Fruit fly (Drosophila melanogaster): Measurements from ENCODE around the gene Polr3D.

Gene Polr3D

dm6 chr3L:18062959-18063510 lies 46.3 kb downstream of the Polr3D start (continued):
- TF ChIP-seq Opbp (GFP tag; IDR thresholded peaks at IDR 0.05; ENCODE audit: partially characterized antibody) (no peak), lmd (GFP tag; IDR thresholded peaks at IDR 0.05) (no peak; the same call in 1 of the 2 replicates), Asciz (GFP tag; optimal IDR thresholded peaks at IDR 0.05) (peak; percentile 0), CG11398 (GFP tag; optimal IDR thresholded peaks at IDR 0.05) (no peak), Stat92E (GFP tag; optimal IDR thresholded peaks at IDR 0.05) (no peak), tup (GFP tag; optimal IDR thresholded peaks at IDR 0.05) (no peak), CG15696 (tag; optimal IDR thresholded peaks at IDR 0.05) (no peak), Hmr (GFP tag; optimal IDR thresholded peaks at IDR 0.05) (no peak), CG8765 (GFP tag; IDR thresholded peaks at IDR 0.05) (no peak), Hsf (GFP tag; optimal IDR thresholded peaks at IDR 0.05) (no peak), CG12219 (GFP tag; optimal IDR thresholded peaks at IDR 0.05) (no peak), bigmax (GFP tag; optimal IDR thresholded peaks at IDR 0.05) (no peak), CG3995 (GFP tag; optimal IDR thresholded peaks at IDR 0.05) (no peak), CG33557 (GFP tag; optimal IDR thresholded peaks at IDR 0.05) (peak; percentile 28), rib (GFP tag; IDR thresholded peaks at IDR 0.05) (peak; percentile 65), sd (tag; optimal IDR thresholded peaks at IDR 0.05) (no peak), Dip3 (GFP tag; optimal IDR thresholded peaks at IDR 0.05) (no peak), CG17612 (GFP tag; IDR thresholded peaks at IDR 0.05) (no peak), Adf1 (GFP tag; IDR thresholded peaks at IDR 0.05) (peak; percentile 39; the same call in 1 of the 2 replicates), CG14860 (GFP tag; IDR thresholded peaks at IDR 0.05; ENCODE audit: partially characterized antibody) (no peak), CG7963 (GFP tag; IDR thresholded peaks at IDR 0.05; ENCODE audit: partially characterized antibody) (no peak), CG17829 (tag; optimal IDR thresholded peaks at IDR 0.05) (peak; percentile 28), gro (GFP tag; optimal IDR thresholded peaks at IDR 0.05) (no peak), CG10209 (GFP tag; optimal IDR thresholded peaks at IDR 0.05) (no peak), nmo (GFP tag; optimal IDR thresholded peaks at IDR 0.05) (peak; percentile 45), wdn (GFP tag; IDR thresholded peaks at IDR 0.05) (no peak), fru (optimal IDR thresholded peaks at IDR 0.05) (no peak), CG3065 (GFP tag; optimal IDR thresholded peaks at IDR 0.05) (no peak), pho (GFP tag; optimal IDR thresholded peaks at IDR 0.05) (no peak), sr (GFP tag; IDR thresholded peaks at IDR 0.05) (no peak), pfk (GFP tag; optimal IDR thresholded peaks at IDR 0.05) (no peak), Ssrp (tag; optimal IDR thresholded peaks at IDR 0.05) (no peak), CG11247 (GFP tag; IDR thresholded peaks at IDR 0.05) (no peak), zfh1 (GFP tag; IDR thresholded peaks at IDR 0.05) (no peak), cas (GFP tag; IDR thresholded peaks at IDR 0.05) (no peak), CG10543 (GFP tag; optimal IDR thresholded peaks at IDR 0.05) (no peak), Chrac-16 (GFP tag; optimal IDR thresholded peaks at IDR 0.05) (no peak), Optix (GFP tag; IDR thresholded peaks at IDR 0.05) (no peak), sisA (GFP tag; IDR thresholded peaks at IDR 0.05) (no peak), klu (GFP tag; IDR thresholded peaks at IDR 0.05) (no peak), CG16815 (GFP tag; optimal IDR thresholded peaks at IDR 0.05) (no peak), CG4424 (GFP tag; optimal IDR thresholded peaks at IDR 0.05) (peak; percentile 1), kni (GFP tag; optimal IDR thresholded peaks at IDR 0.05) (no peak), CG3281 (GFP tag; optimal IDR thresholded peaks at IDR 0.05) (no peak), Dfd (GFP tag; optimal IDR thresholded peaks at IDR 0.05) (no peak), mirr (GFP tag; optimal IDR thresholded peaks at IDR 0.05) (no peak), Ada2b (GFP tag; IDR thresholded peaks at IDR 0.05) (0 out of 2 replicates have a peak, but pooled peaks have one; percentile 35), CG31388 (GFP tag; optimal IDR thresholded peaks at IDR 0.05) (no peak), NfI (GFP tag; optimal IDR thresholded peaks at IDR 0.05) (no peak), H2.0 (GFP tag; IDR thresholded peaks at IDR 0.05) (no peak), ro (GFP tag; IDR thresholded peaks at IDR 0.05) (no peak)
